Worm (Caenorhabditis elegans): ENCODE results near the gene chpf-2.

ce11 chrV:3071548-3071947 lies 32.4 kb upstream of the chpf-2 start, which contains the start of gene C50H11.13:
- TF ChIP-seq snpc-4 (tag; optimal IDR thresholded peaks at IDR 0.05) (no peak), pha-4 (tag; optimal IDR thresholded peaks at IDR 0.05) (no peak), nhr-237 (tag; optimal IDR thresholded peaks at IDR 0.05) (no peak), unc-62 (GFP tag; optimal IDR thresholded peaks at IDR 0.05) (no peak), elt-3 (tag; optimal IDR thresholded peaks at IDR 0.05) (no peak), nhr-12 (tag; optimal IDR thresholded peaks at IDR 0.05) (no peak), mab-5 (tag; optimal IDR thresholded peaks at IDR 0.05) (no peak)

All from whole organism, mixed stage, embryonic.